Worm (Caenorhabditis elegans) whole organism, L4/young adult: ENCODE results near the gene mrps-22.

Source experiments
- W03F9.2 ChIP-seq: fragments of 150-350 bp; optimal IDR thresholded peaks from 2 replicates; lab custom pipeline; 2014; ENCODE audit warnings: missing biosample characterization, missing genetic modification characterization
- him-1 ChIP-seq: sonication (generic microtip); optimal IDR thresholded peaks from 2 replicates; lab custom pipeline; 2016; ENCODE audit warnings: missing genotype, missing genetic modification reagents, missing genetic modification characterization, missing compliant biosample characterization

DNA sequence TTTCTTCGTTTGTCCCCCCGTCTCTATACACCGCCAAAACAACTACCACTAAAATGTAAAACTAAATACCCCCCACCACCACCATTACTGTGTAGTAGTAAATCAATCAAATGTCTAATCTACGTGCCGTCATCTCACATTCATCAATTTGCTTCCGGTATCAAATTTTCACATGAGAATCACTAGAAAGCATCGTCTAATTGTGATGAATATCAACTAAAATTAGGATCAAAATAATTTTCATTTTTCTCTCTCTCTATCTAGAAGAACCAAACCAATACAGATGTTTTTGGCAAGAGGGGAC, 35.7 kb upstream of the mrps-22 start:
- TF ChIP-seq him-1 (no peak), W03F9.2 (tag; lab: Kevin White, UChicago) (no peak)
